Worm (Caenorhabditis elegans) whole organism, young adult: ENCODE measurements around the gene Y45F10D.16.

ENCODE experiments used
- B0336.3 ChIP-seq: fragments of 200-800 bp; sonication (Bioruptor generic); IDR thresholded peaks from 2 replicates; pipeline ENCODE4 v1.3.6; 2022; ENCODE audit warnings: missing genetic modification characterization, missing compliant biosample characterization
- C17E4.6 ChIP-seq: fragments of 200-800 bp; sonication (Bioruptor generic); IDR thresholded peaks from 2 replicates; pipeline ENCODE4 v1.3.6; 2022; ENCODE audit warnings: missing genetic modification reagents, missing genetic modification characterization, missing compliant biosample characterization
- D2030.7 ChIP-seq: fragments of 200-800 bp; sonication (Bioruptor generic); IDR thresholded peaks from 2 replicates; pipeline ENCODE4 v1.3.6; 2022; ENCODE audit warnings: missing genetic modification reagents, missing genetic modification characterization, missing compliant biosample characterization
- F10E7.11 ChIP-seq: sonication (generic microtip); optimal IDR thresholded peaks from 2 replicates; lab custom pipeline; 2017; ENCODE audit warnings: mild to moderate bottlenecking, missing genetic modification characterization, moderate library complexity, missing compliant biosample characterization
- F22D6.2 ChIP-seq: sonication (generic microtip); optimal IDR thresholded peaks from 2 replicates; lab custom pipeline; 2016; ENCODE audit warnings: mild to moderate bottlenecking, missing genetic modification characterization, missing compliant biosample characterization
- F23B12.7 ChIP-seq: sonication (generic microtip); optimal IDR thresholded peaks from 2 replicates; lab custom pipeline; 2017; ENCODE audit warnings: missing genetic modification characterization, mild to moderate bottlenecking, missing compliant biosample characterization, antibody characterized with exemption, moderate library complexity; ENCODE audit not compliant: insufficient read depth
- F33H1.4 ChIP-seq: fragments of 200-800 bp; sonication (Bioruptor generic); IDR thresholded peaks from 2 replicates; pipeline ENCODE4 v1.3.6; 2022; ENCODE audit warnings: missing genetic modification reagents, missing genetic modification characterization, missing compliant biosample characterization
- F55B11.4 ChIP-seq: sonication (generic microtip); optimal IDR thresholded peaks from 2 replicates; lab custom pipeline; 2016; ENCODE audit warnings: missing compliant biosample characterization, missing genetic modification characterization, borderline replicate concordance; ENCODE audit not compliant: insufficient read depth
- F57C9.4 ChIP-seq: sonication (generic microtip); optimal IDR thresholded peaks from 2 replicates; lab custom pipeline; 2017; ENCODE audit warnings: mild to moderate bottlenecking, missing genetic modification characterization, missing compliant biosample characterization
- K12H6.12 ChIP-seq: fragments of 200-800 bp; sonication (Bioruptor generic); optimal IDR thresholded peaks from 2 replicates; lab custom pipeline; 2018; ENCODE audit warnings: mild to moderate bottlenecking, missing genetic modification characterization, missing compliant biosample characterization
- Y53G8AR.9 ChIP-seq: fragments of 200-800 bp; sonication (Bioruptor generic); conservative IDR thresholded peaks from 2 replicates; pipeline ENCODE4 v1.3.6; 2022; ENCODE audit warnings: missing genetic modification reagents, missing genetic modification characterization, missing compliant biosample characterization
- Y95B8A.8 ChIP-seq: fragments of 200-800 bp; sonication (Bioruptor generic); IDR thresholded peaks from 2 replicates; pipeline ENCODE4 v1.3.6; 2022; ENCODE audit warnings: missing genetic modification reagents, missing genetic modification characterization, missing compliant biosample characterization
- ama-1 ChIP-seq, 3 experiments: fragments of 150-350 bp in 1 of 3; sonication (generic microtip) in 2 of 3; optimal IDR thresholded peaks; 2 replicates each; lab custom pipeline; 2014 to 2018; ENCODE audit warnings: missing biosample characterization in 2 of 3, missing genetic modification characterization in 2 of 3, missing genetic modification reagents in 2 of 3
- aptf-2 ChIP-seq: fragments of 200-800 bp; sonication (Bioruptor generic); conservative IDR thresholded peaks from 2 replicates; pipeline ENCODE4 v1.3.6; 2022; ENCODE audit warnings: missing genetic modification reagents, missing genetic modification characterization, missing compliant biosample characterization
- attf-3 ChIP-seq: fragments of 200-800 bp; sonication (Bioruptor generic); conservative IDR thresholded peaks from 2 replicates; pipeline ENCODE4 v1.3.6; 2022; ENCODE audit warnings: missing genetic modification reagents, missing genetic modification characterization, missing compliant biosample characterization
- attf-5 ChIP-seq: fragments of 200-800 bp; sonication (Bioruptor generic); optimal IDR thresholded peaks from 2 replicates; lab custom pipeline; 2018; ENCODE audit warnings: mild to moderate bottlenecking, missing genetic modification characterization, missing compliant biosample characterization
- bed-1 ChIP-seq: fragments of 200-800 bp; sonication (Bioruptor generic); IDR thresholded peaks from 2 replicates; pipeline ENCODE4 v1.3.6; 2022; ENCODE audit warnings: missing genetic modification reagents, missing genetic modification characterization, missing compliant biosample characterization
- bed-2 ChIP-seq: fragments of 200-800 bp; sonication (Bioruptor generic); IDR thresholded peaks from 2 replicates; pipeline ENCODE4 v1.3.6; 2022; ENCODE audit warnings: missing genetic modification reagents, missing genetic modification characterization, missing compliant biosample characterization
- cebp-1 ChIP-seq, 2 experiments: fragments of 200-800 bp in 1 of 2; sonication (Bioruptor generic) in 1 of 2; sonication (generic microtip) in 1 of 2; IDR thresholded peaks in 1 of 2; optimal IDR thresholded peaks in 1 of 2; 2 replicates each; pipeline versions ENCODE4 v1.3.6 to Lab custom; 2017 to 2022; ENCODE audit warnings: missing compliant biosample characterization in 2 of 2, missing genetic modification characterization in 2 of 2, mild to moderate bottlenecking in 1 of 2, missing genetic modification reagents in 1 of 2, moderate library complexity in 1 of 2
- ceh-40 ChIP-seq: fragments of 200-800 bp; sonication (Bioruptor generic); IDR thresholded peaks from 2 replicates; pipeline ENCODE4 v1.3.6; 2022; ENCODE audit warnings: missing genetic modification characterization, missing compliant biosample characterization
- ceh-58 ChIP-seq: fragments of 200-800 bp; sonication (Bioruptor generic); IDR thresholded peaks from 2 replicates; pipeline ENCODE4 v1.3.6; 2022; ENCODE audit warnings: missing genetic modification characterization, missing compliant biosample characterization
- ceh-79 ChIP-seq: sonication (generic microtip); optimal IDR thresholded peaks from 2 replicates; lab custom pipeline; 2017; ENCODE audit warnings: mild to moderate bottlenecking, missing genetic modification characterization, missing compliant biosample characterization
- die-1 ChIP-seq: sonication (generic microtip); optimal IDR thresholded peaks from 2 replicates; lab custom pipeline; 2016; ENCODE audit warnings: missing genotype, mild to moderate bottlenecking, missing genetic modification characterization, missing compliant biosample characterization
- dox-1 ChIP-seq: fragments of 200-800 bp; sonication (Bioruptor generic); IDR thresholded peaks from 2 replicates; pipeline ENCODE4 v1.3.6; 2022; ENCODE audit warnings: missing genetic modification reagents, missing genetic modification characterization, missing compliant biosample characterization
- efl-1 ChIP-seq: fragments of 150-350 bp; optimal IDR thresholded peaks from 2 replicates; lab custom pipeline; 2014; ENCODE audit warnings: missing biosample characterization, missing genetic modification reagents, missing genetic modification characterization
- ekl-4 ChIP-seq: fragments of 200-800 bp; sonication (Bioruptor generic); IDR thresholded peaks from 2 replicates; pipeline ENCODE4 v1.3.6; 2022; ENCODE audit warnings: missing genetic modification reagents, missing genetic modification characterization, missing compliant biosample characterization
- him-1 ChIP-seq: sonication (generic microtip); optimal IDR thresholded peaks from 2 replicates; lab custom pipeline; 2016; ENCODE audit warnings: missing genotype, missing genetic modification reagents, missing genetic modification characterization, missing compliant biosample characterization
- lin-26 ChIP-seq: fragments of 200-800 bp; sonication (Bioruptor generic); IDR thresholded peaks from 2 replicates; pipeline ENCODE4 v1.3.6; 2022; ENCODE audit warnings: missing genetic modification reagents, missing genetic modification characterization, missing compliant biosample characterization
- lin-35 ChIP-seq, 3 experiments: fragments of 150-350 bp in 2 of 3; sonication (generic microtip) in 1 of 3; optimal IDR thresholded peaks; 2 replicates each; lab custom pipeline; 2014 to 2018; ENCODE audit warnings: missing biosample characterization in 3 of 3, missing genetic modification characterization in 3 of 3, missing genetic modification reagents in 3 of 3
- mel-28 ChIP-seq: sonication (generic microtip); optimal IDR thresholded peaks from 2 replicates; lab custom pipeline; 2016; ENCODE audit warnings: borderline replicate concordance, mild to moderate bottlenecking, missing genetic modification characterization, missing compliant biosample characterization
- mes-4 ChIP-seq: sonication (generic microtip); optimal IDR thresholded peaks from 2 replicates; lab custom pipeline; 2016; ENCODE audit warnings: missing genotype, missing genetic modification characterization, missing compliant biosample characterization
- mxl-1 ChIP-seq: sonication (generic microtip); optimal IDR thresholded peaks from 2 replicates; lab custom pipeline; 2016; ENCODE audit warnings: missing genetic modification characterization, missing compliant biosample characterization
- nfya-1 ChIP-seq: sonication (generic microtip); optimal IDR thresholded peaks from 2 replicates; lab custom pipeline; 2017; ENCODE audit warnings: antibody characterized with exemption, missing compliant biosample characterization, missing genetic modification characterization, borderline replicate concordance; ENCODE audit not compliant: insufficient read depth
- nfyb-1 ChIP-seq: fragments of 200-800 bp; sonication (Bioruptor generic); IDR thresholded peaks from 2 replicates; pipeline ENCODE4 v1.3.6; 2022; ENCODE audit warnings: missing genetic modification reagents, missing genetic modification characterization, missing compliant biosample characterization
- nhr-179 ChIP-seq: sonication (generic microtip); optimal IDR thresholded peaks from 2 replicates; lab custom pipeline; 2016; ENCODE audit warnings: mild to moderate bottlenecking, missing genetic modification characterization, missing compliant biosample characterization
- nhr-80 ChIP-seq: sonication (generic microtip); optimal IDR thresholded peaks from 2 replicates; lab custom pipeline; 2016; ENCODE audit warnings: missing genetic modification characterization, missing compliant biosample characterization
- pha-4 ChIP-seq: fragments of 150-350 bp; sonication (generic microtip); optimal IDR thresholded peaks from 2 replicates; lab custom pipeline; 2014; ENCODE audit warnings: missing biosample characterization, missing genetic modification reagents, missing genetic modification characterization
- rpc-1 ChIP-seq, 2 experiments: fragments of 150-350 bp in 1 of 2; sonication (generic microtip) in 1 of 2; optimal IDR thresholded peaks; 2 replicates each; lab custom pipeline; 2014 to 2018; ENCODE audit warnings: missing biosample characterization in 1 of 2, missing genetic modification characterization in 1 of 2, missing genetic modification reagents in 1 of 2, missing genotype in 1 of 2
- snpc-1.1 ChIP-seq: sonication (generic microtip); optimal IDR thresholded peaks from 2 replicates; lab custom pipeline; 2017; ENCODE audit warnings: missing genetic modification characterization, mild to moderate bottlenecking, missing compliant biosample characterization, antibody characterized with exemption, moderate library complexity, missing genotype, missing genetic modification reagents; ENCODE audit not compliant: insufficient read depth
- snpc-1.3 ChIP-seq: sonication (generic microtip); optimal IDR thresholded peaks from 2 replicates; lab custom pipeline; 2017; ENCODE audit warnings: missing genetic modification characterization, mild to moderate bottlenecking, missing compliant biosample characterization, antibody characterized with exemption, moderate library complexity, missing genotype, missing genetic modification reagents; ENCODE audit not compliant: insufficient read depth
- snpc-4 ChIP-seq, 5 experiments: fragments of 150-350 bp in 1 of 5; sonication (generic microtip) in 4 of 5; optimal IDR thresholded peaks; 2 replicates each; lab custom pipeline; 2014 to 2018; ENCODE audit warnings: missing genetic modification characterization in 5 of 5, missing biosample characterization in 3 of 5, antibody characterized with exemption in 2 of 5, mild to moderate bottlenecking in 2 of 5, missing compliant biosample characterization in 2 of 5, missing genotype in 2 of 5, moderate library complexity in 2 of 5, missing genetic modification reagents in 1 of 5
- sptf-2 ChIP-seq: fragments of 200-800 bp; sonication (Bioruptor generic); optimal IDR thresholded peaks from 2 replicates; lab custom pipeline; 2018; ENCODE audit warnings: mild to moderate bottlenecking, missing genetic modification characterization, missing compliant biosample characterization
- tbp1 ChIP-seq: fragments of 200-800 bp; sonication (Bioruptor generic); optimal IDR thresholded peaks from 2 replicates; lab custom pipeline; 2018; ENCODE audit warnings: mild to moderate bottlenecking, missing genetic modification characterization, missing compliant biosample characterization
- ztf-18 ChIP-seq: sonication (generic microtip); optimal IDR thresholded peaks from 2 replicates; lab custom pipeline; 2016; ENCODE audit warnings: missing genotype, mild to moderate bottlenecking, missing genetic modification characterization, missing compliant biosample characterization
- ztf-26 ChIP-seq: sonication (generic microtip); optimal IDR thresholded peaks from 2 replicates; lab custom pipeline; 2017; ENCODE audit warnings: missing genetic modification characterization, missing compliant biosample characterization
- ztf-6 ChIP-seq: fragments of 200-800 bp; sonication (Bioruptor generic); IDR thresholded peaks from 2 replicates; pipeline ENCODE4 v1.3.6; 2022; ENCODE audit warnings: missing genetic modification reagents, missing genetic modification characterization, missing compliant biosample characterization

Y45F10D.16 gene

DNA sequence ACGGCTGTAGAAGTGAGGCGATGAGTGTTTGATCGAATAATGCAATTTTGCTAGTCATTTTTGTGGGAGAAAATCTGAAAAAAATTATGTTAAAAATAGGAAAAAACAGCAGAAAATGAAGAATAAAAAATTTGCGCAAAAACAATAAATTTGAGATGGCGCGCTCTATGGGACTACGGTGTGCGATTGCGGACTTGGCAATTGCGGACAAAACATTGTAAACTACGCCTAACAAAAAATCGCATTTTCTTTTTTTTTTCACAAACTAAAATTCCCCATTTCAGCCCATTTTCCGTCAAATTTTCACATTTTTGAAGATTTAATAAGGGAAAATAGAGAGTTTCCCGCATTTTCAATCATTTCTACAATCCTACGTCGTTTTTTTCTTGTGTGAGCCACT, 12.4 kb downstream of the Y45F10D.16 start, which contains the start of the genes sas-6 and Y45F10D.7:
TSS of gene sas-6 (minus strand) at position 80 of the 400 bp plus-strand sequence.
TSS of gene Y45F10D.7 (plus strand) at position 256 of the 400 bp plus-strand sequence.
- TF ChIP-seq bed-2 (GFP tag; lab: Robert Waterston, UW) (no peak), efl-1 (GFP tag; lab: Kevin White, UChicago) (peak; percentile 89), nfyb-1 (GFP tag; lab: Robert Waterston, UW) (no peak), dox-1 (peak; percentile 68), ama-1 (optimal IDR thresholded peaks at IDR 0.05; lab: Kevin White, UChicago) (no peak), ama-1 (GFP tag; optimal IDR thresholded peaks at IDR 0.05; lab: Kevin White, UChicago) (no peak), Y95B8A.8 (GFP tag; lab: Robert Waterston, UW) (no peak), B0336.3 (GFP tag; lab: Robert Waterston, UW) (no peak), F10E7.11 (tag; lab: Kevin White, UChicago) (no peak), lin-35 (GFP tag; optimal IDR thresholded peaks at IDR 0.05; lab: Kevin White, UChicago) (peak in 1 of 3 experiments; percentile 78), pha-4 (tag; lab: Kevin White, UChicago) (peak; percentile 27), ceh-79 (tag; lab: Kevin White, UChicago) (no peak), die-1 (tag; lab: Kevin White, UChicago) (no peak), ceh-58 (GFP tag; lab: Robert Waterston, UW) (no peak), F33H1.4 (GFP tag; lab: Robert Waterston, UW) (peak; percentile 68), snpc-1.1 (tag; lab: Kevin White, UChicago) (no peak), F55B11.4 (tag; lab: Kevin White, UChicago) (no peak), K12H6.12 (tag; lab: Kevin White, UChicago) (no peak), nfya-1 (tag; lab: Kevin White, UChicago) (no peak), snpc-4 (GFP tag; optimal IDR thresholded peaks at IDR 0.05; lab: Kevin White, UChicago) (peak; percentile 73), snpc-4 (tag; optimal IDR thresholded peaks at IDR 0.05; lab: Kevin White, UChicago) (peak in 3 of 4 experiments; percentile 89 to 93 (median 89)), sptf-2 (no peak), F57C9.4 (tag; lab: Kevin White, UChicago) (no peak), ekl-4 (GFP tag; lab: Robert Waterston, UW) (no peak), D2030.7 (GFP tag; lab: Robert Waterston, UW) (peak; percentile 46; the same call in 1 of the 2 replicates), F22D6.2 (tag; lab: Kevin White, UChicago) (no peak), ceh-40 (GFP tag; lab: Robert Waterston, UW) (no peak), bed-1 (no peak), him-1 (tag; lab: Kevin White, UChicago) (no peak), attf-5 (GFP tag; lab: Kevin White, UChicago) (peak; percentile 51), Y53G8AR.9 (GFP tag; lab: Robert Waterston, UW) (no peak), nhr-179 (tag; lab: Kevin White, UChicago) (no peak), mes-4 (no peak), aptf-2 (no peak), ztf-18 (peak; percentile 23), mel-28 (no peak), F23B12.7 (peak; percentile 71), rpc-1 (optimal IDR thresholded peaks at IDR 0.05; lab: Kevin White, UChicago) (peak; percentile 6), rpc-1 (tag; optimal IDR thresholded peaks at IDR 0.05; lab: Kevin White, UChicago) (no peak), mxl-1 (tag; lab: Kevin White, UChicago) (no peak), cebp-1 (GFP tag; IDR thresholded peaks at IDR 0.05; lab: Robert Waterston, UW) (no peak), cebp-1 (tag; optimal IDR thresholded peaks at IDR 0.05; lab: Kevin White, UChicago) (peak; percentile 28), nhr-80 (tag; lab: Kevin White, UChicago) (no peak), C17E4.6 (GFP tag; lab: Robert Waterston, UW) (no peak), snpc-1.3 (tag; lab: Kevin White, UChicago) (peak; percentile 79), attf-3 (GFP tag; lab: Robert Waterston, UW) (peak; percentile 70), ztf-26 (tag; lab: Kevin White, UChicago) (no peak), tbp1 (GFP tag; lab: Kevin White, UChicago) (peak; percentile 62), ztf-6 (GFP tag; lab: Robert Waterston, UW) (no peak), lin-26 (GFP tag; lab: Robert Waterston, UW) (no peak)
